Worm (Caenorhabditis elegans): ENCODE results near the gene Y43F4B.10.

DNA sequence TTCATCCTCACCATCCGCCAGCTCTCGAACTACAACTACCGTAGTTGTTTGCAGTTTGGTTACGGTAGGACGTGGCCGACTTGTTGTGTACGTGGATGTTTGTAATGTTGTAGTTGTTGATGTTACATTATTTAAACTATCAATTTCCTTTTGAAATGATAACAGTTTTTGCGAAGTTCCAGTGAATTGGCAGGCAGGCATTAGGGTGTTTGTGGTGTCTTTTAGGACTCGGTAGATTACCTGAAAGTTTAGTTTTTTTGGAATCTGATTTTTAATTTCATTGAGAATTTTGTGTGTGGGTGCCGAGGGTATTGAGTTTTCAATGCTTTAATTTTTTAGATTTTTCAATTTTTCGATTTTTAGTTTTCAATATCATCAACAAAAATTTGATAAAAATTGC lies 8.7 kb downstream of the Y43F4B.10 start, which contains the start of gene F53A2.11:
- no peak for TF ChIP-seq hlh-12 (tag; optimal IDR thresholded peaks at IDR 0.05)
- TF ChIP-seq ceh-79 (tag; optimal IDR thresholded peaks at IDR 0.05): no peak
- no peak for TF ChIP-seq zim-3 (tag; optimal IDR thresholded peaks at IDR 0.05)
- TF ChIP-seq ztf-6 (GFP tag; IDR thresholded peaks at IDR 0.05): no peak
- TF ChIP-seq ama-1 (optimal IDR thresholded peaks at IDR 0.05): no peak
- no peak for TF ChIP-seq ama-1 (GFP tag; optimal IDR thresholded peaks at IDR 0.05)
